Worm (Caenorhabditis elegans) whole organism, young adult: ENCODE data around the gene ZK856.6.

Experiments
- B0261.1 ChIP-seq: sonication (generic microtip); optimal IDR thresholded peaks from 2 replicates; lab custom pipeline; 2016; ENCODE audit warnings: mild to moderate bottlenecking, missing genetic modification characterization, moderate library complexity, missing compliant biosample characterization
- C17E4.6 ChIP-seq: fragments of 200-800 bp; sonication (Bioruptor generic); IDR thresholded peaks from 2 replicates; pipeline ENCODE4 v1.3.6; 2022; ENCODE audit warnings: missing genetic modification reagents, missing genetic modification characterization, missing compliant biosample characterization
- F39B2.1 ChIP-seq: fragments of 200-800 bp; sonication (Bioruptor generic); IDR thresholded peaks from 2 replicates; pipeline ENCODE4 v1.3.6; 2022; ENCODE audit warnings: missing genetic modification reagents, missing genetic modification characterization, missing compliant biosample characterization
- F52B5.7 ChIP-seq: sonication (generic microtip); optimal IDR thresholded peaks from 2 replicates; lab custom pipeline; 2016; ENCODE audit warnings: mild to moderate bottlenecking, missing genetic modification characterization, missing compliant biosample characterization
- F55B11.4 ChIP-seq: sonication (generic microtip); optimal IDR thresholded peaks from 2 replicates; lab custom pipeline; 2016; ENCODE audit warnings: missing compliant biosample characterization, missing genetic modification characterization, borderline replicate concordance; ENCODE audit not compliant: insufficient read depth
- K12H6.12 ChIP-seq: fragments of 200-800 bp; sonication (Bioruptor generic); optimal IDR thresholded peaks from 2 replicates; lab custom pipeline; 2018; ENCODE audit warnings: mild to moderate bottlenecking, missing genetic modification characterization, missing compliant biosample characterization
- T26A5.8 ChIP-seq: sonication (generic microtip); optimal IDR thresholded peaks from 2 replicates; lab custom pipeline; 2016; ENCODE audit warnings: missing genetic modification characterization, missing compliant biosample characterization
- Y53F4B.3 ChIP-seq: fragments of 200-800 bp; sonication (Bioruptor generic); IDR thresholded peaks from 2 replicates; pipeline ENCODE4 v1.3.6; 2022; ENCODE audit warnings: missing genetic modification reagents, missing genetic modification characterization, missing compliant biosample characterization
- ZK185.1 ChIP-seq: sonication (generic microtip); optimal IDR thresholded peaks from 2 replicates; lab custom pipeline; 2016; ENCODE audit warnings: mild to moderate bottlenecking, missing genetic modification characterization, missing compliant biosample characterization; ENCODE audit not compliant: poor library complexity, severe bottlenecking
- aptf-2 ChIP-seq: fragments of 200-800 bp; sonication (Bioruptor generic); conservative IDR thresholded peaks from 2 replicates; pipeline ENCODE4 v1.3.6; 2022; ENCODE audit warnings: missing genetic modification reagents, missing genetic modification characterization, missing compliant biosample characterization
- attf-3 ChIP-seq: fragments of 200-800 bp; sonication (Bioruptor generic); conservative IDR thresholded peaks from 2 replicates; pipeline ENCODE4 v1.3.6; 2022; ENCODE audit warnings: missing genetic modification reagents, missing genetic modification characterization, missing compliant biosample characterization
- attf-5 ChIP-seq: fragments of 200-800 bp; sonication (Bioruptor generic); optimal IDR thresholded peaks from 2 replicates; lab custom pipeline; 2018; ENCODE audit warnings: mild to moderate bottlenecking, missing genetic modification characterization, missing compliant biosample characterization
- ccch-3 ChIP-seq: fragments of 200-800 bp; sonication (Bioruptor generic); optimal IDR thresholded peaks from 2 replicates; lab custom pipeline; 2018; ENCODE audit warnings: mild to moderate bottlenecking, missing genetic modification characterization, missing compliant biosample characterization
- cebp-1 ChIP-seq, 2 experiments: fragments of 200-800 bp in 1 of 2; sonication (Bioruptor generic) in 1 of 2; sonication (generic microtip) in 1 of 2; IDR thresholded peaks in 1 of 2; optimal IDR thresholded peaks in 1 of 2; 2 replicates each; pipeline versions ENCODE4 v1.3.6 to Lab custom; 2017 to 2022; ENCODE audit warnings: missing compliant biosample characterization in 2 of 2, missing genetic modification characterization in 2 of 2, mild to moderate bottlenecking in 1 of 2, missing genetic modification reagents in 1 of 2, moderate library complexity in 1 of 2
- ceh-100 ChIP-seq: fragments of 200-800 bp; sonication (Bioruptor generic); IDR thresholded peaks from 2 replicates; pipeline ENCODE4 v1.3.6; 2022; ENCODE audit warnings: missing genetic modification reagents, missing genetic modification characterization, missing compliant biosample characterization
- ceh-27 ChIP-seq: fragments of 200-800 bp; sonication (Bioruptor generic); optimal IDR thresholded peaks from 2 replicates; lab custom pipeline; 2018; ENCODE audit warnings: mild to moderate bottlenecking, missing genetic modification characterization, moderate library complexity, missing compliant biosample characterization
- ceh-40 ChIP-seq: fragments of 200-800 bp; sonication (Bioruptor generic); IDR thresholded peaks from 2 replicates; pipeline ENCODE4 v1.3.6; 2022; ENCODE audit warnings: missing genetic modification characterization, missing compliant biosample characterization
- dox-1 ChIP-seq: fragments of 200-800 bp; sonication (Bioruptor generic); IDR thresholded peaks from 2 replicates; pipeline ENCODE4 v1.3.6; 2022; ENCODE audit warnings: missing genetic modification reagents, missing genetic modification characterization, missing compliant biosample characterization
- egrh-3 ChIP-seq: fragments of 200-800 bp; sonication (Bioruptor generic); IDR thresholded peaks from 2 replicates; pipeline ENCODE4 v1.3.6; 2022; ENCODE audit warnings: missing genetic modification reagents, missing genetic modification characterization, missing compliant biosample characterization
- ets-4 ChIP-seq: fragments of 200-800 bp; sonication (Bioruptor generic); optimal IDR thresholded peaks from 2 replicates; lab custom pipeline; 2018; ENCODE audit warnings: mild to moderate bottlenecking, missing genetic modification characterization, missing compliant biosample characterization
- fkh-3 ChIP-seq: sonication (generic microtip); optimal IDR thresholded peaks from 2 replicates; lab custom pipeline; 2016; ENCODE audit warnings: mild to moderate bottlenecking, missing genetic modification characterization, missing compliant biosample characterization
- hmg-1.2 ChIP-seq: fragments of 200-800 bp; sonication (Bioruptor generic); IDR thresholded peaks from 2 replicates; pipeline ENCODE4 v1.3.6; 2022; ENCODE audit warnings: missing genetic modification reagents, missing genetic modification characterization, missing compliant biosample characterization
- hmg-20 ChIP-seq: fragments of 200-800 bp; sonication (Bioruptor generic); IDR thresholded peaks from 2 replicates; pipeline ENCODE4 v1.3.6; 2022; ENCODE audit warnings: missing genetic modification reagents, missing genetic modification characterization, missing compliant biosample characterization
- let-607 ChIP-seq, 2 experiments: fragments of 200-800 bp in 1 of 2; sonication (Bioruptor generic) in 1 of 2; sonication (generic microtip) in 1 of 2; optimal IDR thresholded peaks; 2 replicates each; lab custom pipeline; 2016 to 2018; ENCODE audit warnings: mild to moderate bottlenecking in 2 of 2, missing compliant biosample characterization in 2 of 2, missing genetic modification characterization in 2 of 2, moderate library complexity in 2 of 2, missing genotype in 1 of 2
- lin-35 ChIP-seq, 3 experiments: fragments of 150-350 bp in 2 of 3; sonication (generic microtip) in 1 of 3; optimal IDR thresholded peaks; 2 replicates each; lab custom pipeline; 2014 to 2018; ENCODE audit warnings: missing biosample characterization in 3 of 3, missing genetic modification characterization in 3 of 3, missing genetic modification reagents in 3 of 3
- lin-40 ChIP-seq: sonication (generic microtip); optimal IDR thresholded peaks from 2 replicates; lab custom pipeline; 2016; ENCODE audit warnings: missing genetic modification characterization, mild to moderate bottlenecking, missing compliant biosample characterization, missing genotype, missing genetic modification reagents
- madf-10 ChIP-seq: sonication (generic microtip); optimal IDR thresholded peaks from 2 replicates; lab custom pipeline; 2016; ENCODE audit warnings: mild to moderate bottlenecking, missing genetic modification characterization, missing compliant biosample characterization
- mcd-1 ChIP-seq: fragments of 200-800 bp; sonication (Bioruptor generic); IDR thresholded peaks from 2 replicates; pipeline ENCODE4 v1.3.6; 2022; ENCODE audit warnings: missing genetic modification reagents, missing genetic modification characterization, missing compliant biosample characterization
- mxl-1 ChIP-seq: sonication (generic microtip); optimal IDR thresholded peaks from 2 replicates; lab custom pipeline; 2016; ENCODE audit warnings: missing genetic modification characterization, missing compliant biosample characterization
- nhr-179 ChIP-seq: sonication (generic microtip); optimal IDR thresholded peaks from 2 replicates; lab custom pipeline; 2016; ENCODE audit warnings: mild to moderate bottlenecking, missing genetic modification characterization, missing compliant biosample characterization
- nhr-80 ChIP-seq: sonication (generic microtip); optimal IDR thresholded peaks from 2 replicates; lab custom pipeline; 2016; ENCODE audit warnings: missing genetic modification characterization, missing compliant biosample characterization
- pbrm-1 ChIP-seq: fragments of 200-800 bp; sonication (Bioruptor generic); IDR thresholded peaks from 2 replicates; pipeline ENCODE4 v1.3.6; 2022; ENCODE audit warnings: missing genetic modification reagents, missing genetic modification characterization, missing compliant biosample characterization
- rcor-1 ChIP-seq: fragments of 200-800 bp; sonication (Bioruptor generic); IDR thresholded peaks from 2 replicates; pipeline ENCODE4 v1.3.6; 2022; ENCODE audit warnings: missing genetic modification reagents, missing genetic modification characterization, missing compliant biosample characterization
- snpc-4 ChIP-seq, 5 experiments: fragments of 150-350 bp in 1 of 5; sonication (generic microtip) in 4 of 5; optimal IDR thresholded peaks; 2 replicates each; lab custom pipeline; 2014 to 2018; ENCODE audit warnings: missing genetic modification characterization in 5 of 5, missing biosample characterization in 3 of 5, antibody characterized with exemption in 2 of 5, mild to moderate bottlenecking in 2 of 5, missing compliant biosample characterization in 2 of 5, missing genotype in 2 of 5, moderate library complexity in 2 of 5, missing genetic modification reagents in 1 of 5
- tlf-1 ChIP-seq: fragments of 200-800 bp; sonication (Bioruptor generic); optimal IDR thresholded peaks from 2 replicates; lab custom pipeline; 2018; ENCODE audit warnings: mild to moderate bottlenecking, missing genetic modification characterization, missing compliant biosample characterization
- unc-130 ChIP-seq: sonication (generic microtip); optimal IDR thresholded peaks from 2 replicates; lab custom pipeline; 2016; ENCODE audit warnings: missing genetic modification reagents, missing genetic modification characterization, missing compliant biosample characterization
- zim-3 ChIP-seq: sonication (generic microtip); optimal IDR thresholded peaks from 2 replicates; lab custom pipeline; 2017; ENCODE audit warnings: mild to moderate bottlenecking, missing genetic modification characterization, moderate library complexity, missing compliant biosample characterization
- ztf-18 ChIP-seq: sonication (generic microtip); optimal IDR thresholded peaks from 2 replicates; lab custom pipeline; 2016; ENCODE audit warnings: missing genotype, mild to moderate bottlenecking, missing genetic modification characterization, missing compliant biosample characterization

ZK856.6 gene

ce11 chrV:10174632-10175075 lies 23.8 kb upstream of the ZK856.6 start (continued):
- TF ChIP-seq lin-35 (GFP tag; optimal IDR thresholded peaks at IDR 0.05; lab: Kevin White, UChicago) (peak in 1 of 3 experiments; percentile 41), pbrm-1 (GFP tag; lab: Robert Waterston, UW) (peak; percentile 45; the same call in 1 of the 2 replicates), ceh-27 (peak; percentile 58), cebp-1 (GFP tag; IDR thresholded peaks at IDR 0.05; lab: Robert Waterston, UW) (no peak), cebp-1 (tag; optimal IDR thresholded peaks at IDR 0.05; lab: Kevin White, UChicago) (peak; percentile 71), dox-1 (GFP tag; lab: Robert Waterston, UW) (0 out of 2 replicates have a peak, but pooled peaks have one; percentile 51)

DNA sequence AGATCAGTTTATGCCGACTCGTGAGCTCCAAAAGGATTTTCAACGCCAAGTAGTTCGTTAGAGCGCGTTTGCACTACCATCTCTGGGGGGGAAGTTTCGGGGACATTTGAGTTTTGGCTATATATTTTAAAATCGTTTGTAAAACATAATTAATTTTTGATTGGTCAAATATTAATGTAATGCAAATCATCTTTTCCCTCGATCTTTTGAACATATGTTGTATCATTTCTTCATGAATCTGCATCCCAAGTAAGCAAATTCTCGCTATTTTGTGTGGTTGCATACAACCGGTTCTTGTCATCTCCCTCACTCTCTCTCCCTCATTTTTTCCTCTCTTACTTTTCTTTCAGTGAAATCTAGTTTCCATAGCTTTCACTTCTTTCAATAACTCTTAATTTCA lies 20.3 kb upstream of the ZK856.6 start:
- TF ChIP-seq fkh-3 (tag; lab: Kevin White, UChicago): no peak
- TF ChIP-seq lin-40 (tag; lab: Kevin White, UChicago): peak; percentile 31
- peak; percentile 56 for TF ChIP-seq ceh-27
- TF ChIP-seq nhr-179 (tag; lab: Kevin White, UChicago): no peak
- peak; percentile 16 for TF ChIP-seq nhr-80
- peak; percentile 43 for TF ChIP-seq K12H6.12 (tag; lab: Kevin White, UChicago)
- TF ChIP-seq cebp-1 (GFP tag; IDR thresholded peaks at IDR 0.05; lab: Robert Waterston, UW): no peak
- peak; percentile 32 for TF ChIP-seq cebp-1 (tag; optimal IDR thresholded peaks at IDR 0.05; lab: Kevin White, UChicago)
- peak; percentile 10; the same call in 1 of the 2 replicates for TF ChIP-seq hmg-1.2 (GFP tag; lab: Robert Waterston, UW)
- TF ChIP-seq ztf-18 (tag; lab: Kevin White, UChicago): peak; percentile 30
- TF ChIP-seq attf-3: 0 out of 2 replicates have a peak, but pooled peaks have one; percentile 18
- TF ChIP-seq attf-5: peak; percentile 44
- TF ChIP-seq snpc-4 (GFP tag; optimal IDR thresholded peaks at IDR 0.05; lab: Kevin White, UChicago): no peak
- peak in 2 of 4 experiments; percentile 14 to 23 for TF ChIP-seq snpc-4 (tag; optimal IDR thresholded peaks at IDR 0.05; lab: Kevin White, UChicago)
- no peak for TF ChIP-seq madf-10
- no peak for TF ChIP-seq C17E4.6 (GFP tag; lab: Robert Waterston, UW)
- peak; percentile 2 for TF ChIP-seq ZK185.1 (tag; lab: Kevin White, UChicago)
- peak; percentile 91 for TF ChIP-seq mcd-1
- TF ChIP-seq dox-1 (GFP tag; lab: Robert Waterston, UW): peak; percentile 58; the same call in 1 of the 2 replicates
- no peak for TF ChIP-seq zim-3 (tag; lab: Kevin White, UChicago)
- TF ChIP-seq ceh-100 (GFP tag; lab: Robert Waterston, UW): peak; percentile 91
- peak in 1 of 2 experiments; percentile 6 for TF ChIP-seq let-607 (tag; optimal IDR thresholded peaks at IDR 0.05; lab: Kevin White, UChicago)
- no peak for TF ChIP-seq egrh-3 (GFP tag; lab: Robert Waterston, UW)

- TF ChIP-seq F39B2.1 (GFP tag; lab: Robert Waterston, UW): no peak
- no peak for TF ChIP-seq ceh-40 (GFP tag; lab: Robert Waterston, UW)
- TF ChIP-seq ets-4 (GFP tag; lab: Kevin White, UChicago): no peak
- TF ChIP-seq rcor-1 (GFP tag; lab: Robert Waterston, UW): no peak
- TF ChIP-seq B0261.1 (tag; lab: Kevin White, UChicago): no peak
- TF ChIP-seq mxl-1 (tag; lab: Kevin White, UChicago): no peak
- no peak for TF ChIP-seq nhr-80
- TF ChIP-seq hmg-20 (GFP tag; lab: Robert Waterston, UW): no peak
- no peak for TF ChIP-seq ccch-3 (GFP tag; lab: Kevin White, UChicago)
- no peak for TF ChIP-seq F55B11.4 (tag; lab: Kevin White, UChicago)
- no peak for TF ChIP-seq T26A5.8 (tag; lab: Kevin White, UChicago)
- TF ChIP-seq tlf-1 (GFP tag; lab: Kevin White, UChicago): no peak
- no peak for TF ChIP-seq ztf-18 (tag; lab: Kevin White, UChicago)
- no peak for TF ChIP-seq zim-3 (tag; lab: Kevin White, UChicago)
- no peak for TF ChIP-seq unc-130 (GFP tag; lab: Kevin White, UChicago)
- no peak for TF ChIP-seq aptf-2 (GFP tag; lab: Robert Waterston, UW)
- no peak for TF ChIP-seq Y53F4B.3 (GFP tag; lab: Robert Waterston, UW)
- TF ChIP-seq F52B5.7 (tag; lab: Kevin White, UChicago): no peak
- TF ChIP-seq, all 124 proteins: peak for 0
Measured at ce11 chrV:10179235-10179634, 19.3 kb upstream of the ZK856.6 start, which contains the start of gene cul-5. TSS of gene cul-5 (plus strand) at chrV:10179535.
